Worm (Caenorhabditis elegans) whole organism, late embryonic: Measurements from ENCODE around the gene cand-1.

ENCODE experiments used
- F13H6.1 ChIP-seq: sonication (generic microtip); optimal IDR thresholded peaks from 2 replicates; lab custom pipeline; 2016; ENCODE audit warnings: missing genetic modification characterization, missing compliant biosample characterization
- K09A11.1 ChIP-seq: sonication (generic microtip); optimal IDR thresholded peaks from 2 replicates; lab custom pipeline; 2017; ENCODE audit warnings: antibody characterized with exemption, mild to moderate bottlenecking, missing genetic modification characterization, missing compliant biosample characterization; ENCODE audit not compliant: insufficient read depth
- ama-1 ChIP-seq: fragments of 150-350 bp; optimal IDR thresholded peaks from 2 replicates; lab custom pipeline; 2014
- ceh-9 ChIP-seq: sonication (generic microtip); optimal IDR thresholded peaks from 2 replicates; lab custom pipeline; 2016; ENCODE audit warnings: mild to moderate bottlenecking, missing genetic modification characterization, inconsistent platforms, missing compliant biosample characterization
- dve-1 ChIP-seq: sonication (generic microtip); optimal IDR thresholded peaks from 2 replicates; lab custom pipeline; 2017; ENCODE audit warnings: antibody characterized with exemption, mild to moderate bottlenecking, missing genetic modification characterization, missing compliant biosample characterization
- lin-11 ChIP-seq: fragments of 200-800 bp; sonication (Bioruptor generic); optimal IDR thresholded peaks from 2 replicates; lab custom pipeline; 2018; ENCODE audit warnings: mild to moderate bottlenecking, missing genetic modification characterization, missing compliant biosample characterization
- pag-3 ChIP-seq: sonication (generic microtip); optimal IDR thresholded peaks from 2 replicates; lab custom pipeline; 2016; ENCODE audit warnings: missing compliant biosample characterization, missing genetic modification characterization, borderline replicate concordance
- pax-1 ChIP-seq: fragments of 150-350 bp; optimal IDR thresholded peaks from 2 replicates; lab custom pipeline; 2014; ENCODE audit warnings: missing biosample characterization, missing genetic modification characterization
- rnt-1 ChIP-seq: sonication (generic microtip); optimal IDR thresholded peaks from 2 replicates; lab custom pipeline; 2016; ENCODE audit warnings: missing genetic modification characterization, missing compliant biosample characterization
- unc-42 ChIP-seq: sonication (generic microtip); optimal IDR thresholded peaks from 2 replicates; lab custom pipeline; 2016; ENCODE audit warnings: missing genotype, missing genetic modification characterization, missing compliant biosample characterization

DNA sequence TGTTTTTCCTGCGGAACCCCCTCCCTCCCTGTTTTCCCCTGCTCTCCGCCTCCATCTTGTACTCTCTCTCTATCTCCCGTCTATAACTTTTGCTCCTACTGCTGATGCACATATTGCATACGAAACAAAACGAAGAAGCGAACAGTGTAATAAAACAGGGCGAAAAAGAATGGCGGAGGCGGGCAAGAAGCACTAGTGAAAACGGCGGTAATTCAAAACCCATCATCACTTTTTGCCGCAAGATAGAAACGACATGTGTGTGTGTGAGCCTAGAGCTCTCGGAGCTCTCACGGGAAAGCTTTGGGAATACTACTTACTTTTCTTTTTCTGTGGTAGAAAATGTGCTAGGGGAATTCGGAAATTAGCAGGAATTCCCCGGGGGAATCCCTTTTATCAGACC lies 33.4 kb downstream of the cand-1 start:
- TF ChIP-seq pax-1 (tag; lab: Kevin White, UChicago): no peak
- TF ChIP-seq K09A11.1: no peak
- TF ChIP-seq lin-11 (tag; lab: Kevin White, UChicago): no peak
- TF ChIP-seq F13H6.1 (tag; lab: Kevin White, UChicago): no peak
- no peak for TF ChIP-seq ama-1
- no peak for TF ChIP-seq pag-3 (tag; lab: Kevin White, UChicago)
- no peak for TF ChIP-seq dve-1
- TF ChIP-seq rnt-1 (tag; lab: Kevin White, UChicago): no peak
- TF ChIP-seq ceh-9 (tag; lab: Kevin White, UChicago): no peak
- no peak for TF ChIP-seq unc-42
